Worm (Caenorhabditis elegans): ENCODE data around the gene scl-27.

Gene scl-27

ce11 chrV:399721-400120, at the start of gene scl-27:
Gene scl-27, plus strand, starts transcription at chrV:400021.
- TF ChIP-seq snpc-4 (tag; optimal IDR thresholded peaks at IDR 0.05) (no peak), sptf-1 (tag; optimal IDR thresholded peaks at IDR 0.05) (no peak), mab-5 (tag; optimal IDR thresholded peaks at IDR 0.05) (no peak), lin-13 (tag; optimal IDR thresholded peaks at IDR 0.05) (no peak), elt-1 (tag; optimal IDR thresholded peaks at IDR 0.05; ENCODE audit: borderline replicate concordance, insufficient read depth) (no peak), ceh-83 (GFP tag; optimal IDR thresholded peaks at IDR 0.05) (no peak), M03D4.4 (tag; optimal IDR thresholded peaks at IDR 0.05) (no peak), nhr-76 (tag; optimal IDR thresholded peaks at IDR 0.05) (no peak), nhr-28 (tag; optimal IDR thresholded peaks at IDR 0.05) (no peak), sem-2 (GFP tag; optimal IDR thresholded peaks at IDR 0.05) (no peak), pha-4 (tag; optimal IDR thresholded peaks at IDR 0.05) (no peak), bed-3 (GFP tag; optimal IDR thresholded peaks at IDR 0.05) (no peak), ham-2 (GFP tag; optimal IDR thresholded peaks at IDR 0.05) (no peak)

- TF ChIP-seq nhr-12 (tag; optimal IDR thresholded peaks at IDR 0.05) (no peak), pha-4 (tag; optimal IDR thresholded peaks at IDR 0.05) (no peak), nhr-2 (tag; optimal IDR thresholded peaks at IDR 0.05) (no peak), mep-1 (tag; optimal IDR thresholded peaks at IDR 0.05) (no peak), snpc-4 (tag; optimal IDR thresholded peaks at IDR 0.05) (no peak), ztf-11 (tag; optimal IDR thresholded peaks at IDR 0.05) (no peak), unc-39 (tag; optimal IDR thresholded peaks at IDR 0.05) (no peak), hlh-1 (tag; optimal IDR thresholded peaks at IDR 0.05) (no peak), mab-5 (tag; optimal IDR thresholded peaks at IDR 0.05) (no peak), mls-2 (tag; optimal IDR thresholded peaks at IDR 0.05) (no peak), unc-120 (tag; optimal IDR thresholded peaks at IDR 0.05; ENCODE audit: poor library complexity, severe bottlenecking) (no peak), bed-3 (GFP tag; optimal IDR thresholded peaks at IDR 0.05) (no peak), elt-1 (tag; optimal IDR thresholded peaks at IDR 0.05; ENCODE audit: borderline replicate concordance, insufficient read depth) (no peak), flh-1 (GFP tag; optimal IDR thresholded peaks at IDR 0.05) (no peak), ceh-43 (GFP tag; optimal IDR thresholded peaks at IDR 0.05) (no peak), tbx-8 (GFP tag; optimal IDR thresholded peaks at IDR 0.05) (no peak)
Measured at ce11 chrV:350822-351221, 49.0 kb upstream of the scl-27 start.

ce11 chrV:351787-352186, 48.0 kb upstream of the scl-27 start:
- TF ChIP-seq lsy-2 (tag; optimal IDR thresholded peaks at IDR 0.05): no peak
- TF ChIP-seq ceh-39 (tag; optimal IDR thresholded peaks at IDR 0.05): no peak
- TF ChIP-seq unc-62 (GFP tag; optimal IDR thresholded peaks at IDR 0.05): no peak
- TF ChIP-seq lin-32 (GFP tag; optimal IDR thresholded peaks at IDR 0.05): no peak
- TF ChIP-seq ham-2 (GFP tag; optimal IDR thresholded peaks at IDR 0.05): no peak
- TF ChIP-seq lin-13 (tag; optimal IDR thresholded peaks at IDR 0.05): no peak
- no peak for TF ChIP-seq ztf-11 (tag; optimal IDR thresholded peaks at IDR 0.05)
- TF ChIP-seq sptf-1 (tag; optimal IDR thresholded peaks at IDR 0.05): no peak
- TF ChIP-seq mls-2 (tag; optimal IDR thresholded peaks at IDR 0.05): no peak
- TF ChIP-seq nhr-12 (tag; optimal IDR thresholded peaks at IDR 0.05): no peak
- no peak for TF ChIP-seq pha-4 (tag; optimal IDR thresholded peaks at IDR 0.05)
- TF ChIP-seq sem-2 (GFP tag; optimal IDR thresholded peaks at IDR 0.05): no peak
- no peak for TF ChIP-seq mab-5 (tag; optimal IDR thresholded peaks at IDR 0.05)
- no peak for TF ChIP-seq nhr-28 (tag; optimal IDR thresholded peaks at IDR 0.05)
- no peak for TF ChIP-seq drap-1 (GFP tag; optimal IDR thresholded peaks at IDR 0.05)
- no peak for TF ChIP-seq nhr-76 (tag; optimal IDR thresholded peaks at IDR 0.05)
- no peak for TF ChIP-seq nhr-237 (tag; optimal IDR thresholded peaks at IDR 0.05)

ce11 chrV:356959-357702, 42.7 kb upstream of the scl-27 start:
- TF ChIP-seq lin-13 (tag; optimal IDR thresholded peaks at IDR 0.05) (no peak), unc-120 (tag; optimal IDR thresholded peaks at IDR 0.05; ENCODE audit: poor library complexity, severe bottlenecking) (no peak), elt-1 (tag; optimal IDR thresholded peaks at IDR 0.05; ENCODE audit: borderline replicate concordance, insufficient read depth) (no peak), flh-1 (GFP tag; optimal IDR thresholded peaks at IDR 0.05) (no peak), nhr-237 (tag; optimal IDR thresholded peaks at IDR 0.05) (no peak)

ce11 chrV:358473-358872, 41.3 kb upstream of the scl-27 start:
- no peak for TF ChIP-seq M03D4.4 (tag; optimal IDR thresholded peaks at IDR 0.05)
- TF ChIP-seq lin-32 (GFP tag; optimal IDR thresholded peaks at IDR 0.05): no peak
- TF ChIP-seq mab-5 (tag; optimal IDR thresholded peaks at IDR 0.05): no peak
- TF ChIP-seq ham-2 (GFP tag; optimal IDR thresholded peaks at IDR 0.05): no peak
- TF ChIP-seq lsy-2 (tag; optimal IDR thresholded peaks at IDR 0.05): no peak
- TF ChIP-seq nhr-28 (tag; optimal IDR thresholded peaks at IDR 0.05): no peak
- TF ChIP-seq cnd-1 (tag; optimal IDR thresholded peaks at IDR 0.05): no peak
- TF ChIP-seq mls-2 (tag; optimal IDR thresholded peaks at IDR 0.05): no peak
- no peak for TF ChIP-seq snpc-4 (tag; optimal IDR thresholded peaks at IDR 0.05)
- no peak for TF ChIP-seq ceh-39 (tag; optimal IDR thresholded peaks at IDR 0.05)
- TF ChIP-seq sem-2 (GFP tag; optimal IDR thresholded peaks at IDR 0.05): no peak
- TF ChIP-seq ces-1 (GFP tag; optimal IDR thresholded peaks at IDR 0.05): no peak

Measured in whole organism, mixed stage, embryonic.